Fruit fly (Drosophila melanogaster) whole organism, embryonic: ENCODE measurements around the gene ckd.

ENCODE experiments used
- Abd-B ChIP-seq: fragments of 200-800 bp; sonication (Bioruptor generic); optimal IDR thresholded peaks from 2 replicates; lab custom pipeline; 2018; ENCODE audit warnings: missing biosample characterization, mild to moderate bottlenecking, missing genetic modification characterization, moderate library complexity
- Atf-2 ChIP-seq: fragments of 200-800 bp; sonication (Bioruptor generic); optimal IDR thresholded peaks from 2 replicates; lab custom pipeline; 2016; ENCODE audit warnings: missing biosample characterization, missing genetic modification characterization
- Atf6 ChIP-seq: fragments of 200-800 bp; sonication (Bioruptor generic); IDR thresholded peaks from 2 replicates; pipeline ENCODE4 v1.3.6; 2022; ENCODE audit warnings: missing biosample characterization, missing genetic modification characterization
- B-H1 ChIP-seq: fragments of 200-800 bp; sonication (Bioruptor generic); IDR thresholded peaks from 3 replicates; pipeline ENCODE4 v1.3.6; 2022; ENCODE audit warnings: missing biosample characterization, missing genetic modification characterization
- CG10431 ChIP-seq: fragments of 200-800 bp; sonication (Bioruptor generic); optimal IDR thresholded peaks from 3 replicates; lab custom pipeline; 2018; ENCODE audit warnings: missing biosample characterization, mild to moderate bottlenecking, missing genetic modification characterization
- CG12219 ChIP-seq: fragments of 200-800 bp; sonication (Bioruptor generic); optimal IDR thresholded peaks from 3 replicates; lab custom pipeline; 2018; ENCODE audit warnings: missing biosample characterization, mild to moderate bottlenecking, missing genetic modification characterization
- CG12391 ChIP-seq: fragments of 200-800 bp; sonication (Bioruptor generic); optimal IDR thresholded peaks from 3 replicates; lab custom pipeline; 2018; ENCODE audit warnings: missing biosample characterization, mild to moderate bottlenecking, missing genetic modification characterization, moderate library complexity
- CG13123 ChIP-seq: fragments of 200-800 bp; sonication (Bioruptor generic); optimal IDR thresholded peaks from 2 replicates; lab custom pipeline; 2016; ENCODE audit warnings: missing biosample characterization, missing genetic modification characterization
- CG13624 ChIP-seq: fragments of 200-800 bp; sonication (Bioruptor generic); optimal IDR thresholded peaks from 2 replicates; lab custom pipeline; 2016; ENCODE audit warnings: missing biosample characterization, missing genetic modification characterization
- CG14014 ChIP-seq: fragments of 200-800 bp; sonication (Bioruptor generic); IDR thresholded peaks from 2 replicates; pipeline ENCODE4 v1.3.6; 2022; ENCODE audit warnings: missing biosample characterization, missing genetic modification characterization
- CG15073 ChIP-seq: fragments of 200-800 bp; sonication (Bioruptor generic); optimal IDR thresholded peaks from 2 replicates; lab custom pipeline; 2016; ENCODE audit warnings: missing biosample characterization, missing genetic modification characterization
- CG15601 ChIP-seq: fragments of 200-800 bp; sonication (Bioruptor generic); optimal IDR thresholded peaks from 3 replicates; lab custom pipeline; 2019; ENCODE audit warnings: missing biosample characterization, mild to moderate bottlenecking, missing genetic modification characterization, moderate library complexity
- CG17186 ChIP-seq: fragments of 200-800 bp; sonication (Bioruptor generic); optimal IDR thresholded peaks from 3 replicates; lab custom pipeline; 2017; ENCODE audit warnings: missing biosample characterization, missing genetic modification reagents, missing genetic modification characterization
- CG2712 ChIP-seq: fragments of 200-800 bp; optimal IDR thresholded peaks from 3 replicates; lab custom pipeline; 2019; ENCODE audit warnings: missing biosample characterization, mild to moderate bottlenecking, missing genetic modification characterization, moderate library complexity
- CG30020 ChIP-seq: fragments of 200-800 bp; optimal IDR thresholded peaks from 2 replicates; lab custom pipeline; 2019; ENCODE audit warnings: missing biosample characterization, mild to moderate bottlenecking, missing genetic modification characterization, moderate library complexity
- CG3838 ChIP-seq: fragments of 200-800 bp; sonication (Bioruptor generic); optimal IDR thresholded peaks from 3 replicates; lab custom pipeline; 2016; ENCODE audit warnings: missing biosample characterization, missing genetic modification characterization
- CG4360 ChIP-seq: fragments of 200-800 bp; sonication (Bioruptor generic); IDR thresholded peaks from 2 replicates; pipeline ENCODE4 v1.3.6; 2022; ENCODE audit warnings: missing biosample characterization, missing genetic modification characterization
- CG4404 ChIP-seq: fragments of 200-800 bp; sonication (Bioruptor generic); IDR thresholded peaks from 2 replicates; pipeline ENCODE4 v1.3.6; 2022; ENCODE audit warnings: missing biosample characterization, missing genetic modification characterization
- CG6254 ChIP-seq: fragments of 200-800 bp; sonication (Bioruptor generic); optimal IDR thresholded peaks from 3 replicates; lab custom pipeline; 2017; ENCODE audit warnings: mild to moderate bottlenecking, missing biosample characterization, missing genetic modification reagents, missing genetic modification characterization
- CG7839 ChIP-seq: fragments of 200-800 bp; sonication (Bioruptor generic); optimal IDR thresholded peaks from 3 replicates; lab custom pipeline; 2018; ENCODE audit warnings: missing biosample characterization, mild to moderate bottlenecking, missing genetic modification characterization, moderate library complexity
- CG8359 ChIP-seq: fragments of 200-800 bp; sonication (Bioruptor generic); optimal IDR thresholded peaks from 2 replicates; lab custom pipeline; 2017; ENCODE audit warnings: missing biosample characterization, mild to moderate bottlenecking, missing genetic modification characterization, borderline replicate concordance
- CG8478 ChIP-seq: fragments of >200 bp; optimal IDR thresholded peaks from 2 replicates; lab custom pipeline; 2018
- CG8924 ChIP-seq: fragments of 200-800 bp; optimal IDR thresholded peaks from 3 replicates; lab custom pipeline; 2019; ENCODE audit warnings: missing biosample characterization, mild to moderate bottlenecking, missing genetic modification characterization, moderate library complexity
- CG9797 ChIP-seq: fragments of 200-800 bp; sonication (Bioruptor generic); optimal IDR thresholded peaks from 3 replicates; lab custom pipeline; 2018; ENCODE audit warnings: missing biosample characterization, mild to moderate bottlenecking, missing genetic modification characterization
- Dip3 ChIP-seq: fragments of 200-800 bp; sonication (Bioruptor generic); optimal IDR thresholded peaks from 3 replicates; lab custom pipeline; 2016; ENCODE audit warnings: missing biosample characterization, missing genetic modification characterization
- Doc3 ChIP-seq: fragments of 200-800 bp; sonication (Bioruptor generic); IDR thresholded peaks from 3 replicates; pipeline ENCODE4 v1.3.6; 2022; ENCODE audit warnings: missing biosample characterization, missing genetic modification characterization; ENCODE audit not compliant: partially characterized antibody
- E2f1 ChIP-seq: fragments of 200-800 bp; sonication (Bioruptor generic); IDR thresholded peaks from 2 replicates; pipeline ENCODE4 v1.3.6; 2022; ENCODE audit warnings: missing biosample characterization, missing genetic modification characterization
- Gug ChIP-seq: fragments of 200-800 bp; sonication (Bioruptor generic); IDR thresholded peaks from 4 replicates; pipeline ENCODE4 v1.3.6; 2022; ENCODE audit warnings: missing biosample characterization, missing genetic modification characterization
- Hmr ChIP-seq: fragments of 200-800 bp; sonication (Bioruptor generic); optimal IDR thresholded peaks from 3 replicates; lab custom pipeline; 2017; ENCODE audit warnings: mild to moderate bottlenecking, missing biosample characterization, missing genetic modification reagents, missing genetic modification characterization
- Mrtf ChIP-seq: fragments of 200-800 bp; sonication (Bioruptor generic); IDR thresholded peaks from 3 replicates; pipeline ENCODE4 v1.3.6; 2022; ENCODE audit warnings: missing biosample characterization, missing genetic modification characterization
- NK7.1 ChIP-seq: fragments of 200-800 bp; sonication (Bioruptor generic); optimal IDR thresholded peaks from 3 replicates; lab custom pipeline; 2016; ENCODE audit warnings: missing biosample characterization, missing genetic modification characterization
- Oli ChIP-seq: fragments of 200-800 bp; sonication (Bioruptor generic); optimal IDR thresholded peaks from 2 replicates; lab custom pipeline; 2018; ENCODE audit warnings: missing biosample characterization, mild to moderate bottlenecking, missing genetic modification characterization, moderate library complexity
- Ssrp ChIP-seq: fragments of 200-800 bp; sonication (Bioruptor generic); optimal IDR thresholded peaks from 2 replicates; lab custom pipeline; 2018; ENCODE audit warnings: missing biosample characterization, mild to moderate bottlenecking, missing genetic modification characterization, moderate library complexity
- amos ChIP-seq: fragments of 200-800 bp; sonication (Bioruptor generic); IDR thresholded peaks from 2 replicates; pipeline ENCODE4 v1.3.6; 2022; ENCODE audit warnings: missing biosample characterization, missing genetic modification characterization; ENCODE audit not compliant: partially characterized antibody
- bowl ChIP-seq: fragments of 200-800 bp; sonication (Bioruptor generic); IDR thresholded peaks from 2 replicates; pipeline ENCODE4 v1.3.6; 2022; ENCODE audit warnings: missing biosample characterization, missing genetic modification characterization
- br ChIP-seq: fragments of >200 bp; optimal IDR thresholded peaks from 2 replicates; lab custom pipeline; 2017
- ems ChIP-seq: fragments of 200-800 bp; sonication (Bioruptor generic); optimal IDR thresholded peaks from 3 replicates; lab custom pipeline; 2016; ENCODE audit warnings: missing biosample characterization, missing genetic modification characterization
- jigr1 ChIP-seq: fragments of 200-800 bp; sonication (Bioruptor generic); IDR thresholded peaks from 3 replicates; pipeline ENCODE4 v1.3.6; 2022; ENCODE audit warnings: missing biosample characterization, missing genetic modification characterization
- ken ChIP-seq: fragments of 200-800 bp; sonication (Bioruptor generic); IDR thresholded peaks from 3 replicates; pipeline ENCODE4 v1.3.6; 2022; ENCODE audit warnings: missing biosample characterization, missing genetic modification characterization
- klu ChIP-seq: fragments of 200-800 bp; sonication (Bioruptor generic); IDR thresholded peaks from 2 replicates; pipeline ENCODE4 v1.3.6; 2022; ENCODE audit warnings: missing biosample characterization, missing genetic modification characterization
- lab ChIP-seq: fragments of 200-800 bp; sonication (Bioruptor generic); optimal IDR thresholded peaks from 3 replicates; lab custom pipeline; 2017; ENCODE audit warnings: missing biosample characterization, missing genetic modification characterization, mild to moderate bottlenecking, moderate library complexity, missing genetic modification reagents
- lola ChIP-seq, 3 experiments: fragments of >200 bp in 2 of 3; fragments of 200-800 bp in 1 of 3; sonication (Bioruptor generic) in 1 of 3; optimal IDR thresholded peaks; 2 replicates each; lab custom pipeline; 2017 to 2019; ENCODE audit warnings: missing biosample characterization in 3 of 3, missing genetic modification characterization in 3 of 3, mild to moderate bottlenecking in 1 of 3, moderate library complexity in 1 of 3
- mam ChIP-seq: fragments of 200-800 bp; sonication (Bioruptor generic); optimal IDR thresholded peaks from 3 replicates; lab custom pipeline; 2016; ENCODE audit warnings: missing biosample characterization, missing genetic modification characterization
- onecut ChIP-seq: fragments of 200-800 bp; sonication (Bioruptor generic); IDR thresholded peaks from 2 replicates; pipeline ENCODE4 v1.3.6; 2022; ENCODE audit warnings: missing biosample characterization, missing genetic modification characterization
- pho ChIP-seq: fragments of 200-800 bp; sonication (Bioruptor generic); optimal IDR thresholded peaks from 2 replicates; lab custom pipeline; 2016; ENCODE audit warnings: missing biosample characterization, missing genetic modification characterization
- sr ChIP-seq: fragments of 200-800 bp; sonication (Bioruptor generic); IDR thresholded peaks from 3 replicates; pipeline ENCODE4 v1.3.6; 2022; ENCODE audit warnings: missing biosample characterization, missing genetic modification characterization
- tna ChIP-seq: fragments of 200-800 bp; sonication (Bioruptor generic); IDR thresholded peaks from 2 replicates; pipeline ENCODE4 v1.3.6; 2022; ENCODE audit warnings: missing biosample characterization, missing genetic modification characterization; ENCODE audit not compliant: partially characterized antibody
- trem ChIP-seq: fragments of 200-800 bp; optimal IDR thresholded peaks from 3 replicates; lab custom pipeline; 2019; ENCODE audit warnings: missing biosample characterization, mild to moderate bottlenecking, missing genetic modification characterization, moderate library complexity
- zen2 ChIP-seq: fragments of 200-800 bp; sonication (Bioruptor generic); IDR thresholded peaks from 3 replicates; pipeline ENCODE4 v1.3.6; 2022; ENCODE audit warnings: missing biosample characterization, missing genetic modification characterization; ENCODE audit not compliant: partially characterized antibody

The ckd gene

DNA sequence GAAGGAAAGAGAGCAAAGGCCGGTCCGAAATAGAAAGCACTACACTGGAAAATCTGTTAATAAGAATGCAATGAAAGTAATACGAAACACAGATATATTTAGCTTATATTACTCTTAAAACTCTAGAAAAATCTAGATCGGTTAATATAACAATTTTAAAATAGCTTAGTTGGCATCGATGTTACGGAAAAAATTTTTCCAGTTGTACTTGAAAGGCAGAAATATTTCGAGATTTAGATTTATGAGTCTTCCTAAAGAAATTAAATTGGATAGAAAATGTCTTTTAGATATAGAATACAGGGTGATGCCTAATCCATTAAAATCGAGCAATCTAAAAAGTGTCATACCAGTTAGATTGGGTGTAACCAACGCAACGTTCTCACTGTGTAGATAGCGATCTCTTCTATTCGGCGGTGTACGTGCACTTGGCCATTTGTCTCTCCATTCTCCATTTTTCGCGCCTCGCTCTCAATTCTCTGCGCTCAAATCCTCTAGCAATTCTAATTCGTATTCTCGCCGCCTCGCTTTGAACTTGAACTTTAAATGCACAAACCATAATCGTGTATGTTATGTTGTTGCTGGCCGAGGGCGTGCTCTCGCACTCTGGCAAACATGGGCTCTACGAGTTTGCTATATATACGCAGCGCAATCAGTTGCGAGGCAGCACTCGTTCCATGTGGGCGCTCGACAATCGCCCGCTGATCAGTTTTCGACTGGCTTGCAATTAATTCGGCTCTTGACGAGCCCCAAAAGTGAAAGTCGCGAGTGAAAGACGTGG lies 7.5 kb upstream of the ckd start (continued):
- TF ChIP-seq lola (GFP tag; optimal IDR thresholded peaks at IDR 0.05; lab: Kevin White, UChicago) (peak in 1 of 3 experiments; percentile 97), CG4404 (GFP tag; lab: Robert Waterston, UW) (peak; percentile 79), Atf-2 (GFP tag; lab: Kevin White, UChicago) (peak; percentile 97), onecut (peak; percentile 62), Ssrp (tag; lab: Kevin White, UChicago) (peak; percentile 96), CG13123 (peak; percentile 85), CG8478 (no peak), jigr1 (GFP tag; lab: Robert Waterston, UW) (peak; percentile 87), Gug (peak; percentile 85), lab (peak; percentile 89), CG4360 (GFP tag; lab: Robert Waterston, UW) (peak; percentile 68), CG15073 (GFP tag; lab: Kevin White, UChicago) (peak; percentile 76), Dip3 (GFP tag; lab: Kevin White, UChicago) (peak; percentile 95), CG12391 (tag; lab: Kevin White, UChicago) (peak; percentile 96), CG8924 (peak; percentile 98), CG9797 (GFP tag; lab: Kevin White, UChicago) (peak; percentile 18), sr (GFP tag; lab: Robert Waterston, UW) (no peak), Abd-B (GFP tag; lab: Kevin White, UChicago) (peak; percentile 95), CG6254 (GFP tag; lab: Kevin White, UChicago) (peak; percentile 87), Oli (peak; percentile 97), Mrtf (GFP tag; lab: Robert Waterston, UW) (peak; percentile 81), mam (GFP tag; lab: Kevin White, UChicago) (peak; percentile 95), CG14014 (GFP tag; lab: Robert Waterston, UW) (peak; percentile 88), CG8359 (GFP tag; lab: Kevin White, UChicago) (peak; percentile 86), B-H1 (GFP tag; lab: Robert Waterston, UW) (peak; percentile 71), klu (peak; percentile 88), NK7.1 (GFP tag; lab: Kevin White, UChicago) (peak; percentile 91), CG7839 (tag; lab: Kevin White, UChicago) (peak; percentile 96), CG12219 (peak; percentile 86), CG15601 (tag; lab: Kevin White, UChicago) (peak; percentile 94), Hmr (GFP tag; lab: Kevin White, UChicago) (peak; percentile 94), CG3838 (GFP tag; lab: Kevin White, UChicago) (peak; percentile 90), CG10431 (GFP tag; lab: Kevin White, UChicago) (peak; percentile 83), bowl (GFP tag; lab: Robert Waterston, UW) (no peak; the same call in 1 of the 2 replicates), zen2 (GFP tag; lab: Robert Waterston, UW) (0 out of 3 replicates have a peak, but pooled peaks have one; percentile 6), Atf6 (GFP tag; lab: Robert Waterston, UW) (peak; percentile 86; the same call in 1 of the 2 replicates), tna (GFP tag; lab: Robert Waterston, UW) (peak; percentile 58; the same call in 1 of the 2 replicates), trem (peak; percentile 89), CG30020 (peak; percentile 83), CG2712 (tag; lab: Kevin White, UChicago) (peak; percentile 96), ems (GFP tag; lab: Kevin White, UChicago) (peak; percentile 94), Doc3 (GFP tag; lab: Robert Waterston, UW) (no peak), CG17186 (GFP tag; lab: Kevin White, UChicago) (peak; percentile 87), E2f1 (GFP tag; lab: Robert Waterston, UW) (peak; percentile 79; the same call in 1 of the 2 replicates), ken (GFP tag; lab: Robert Waterston, UW) (peak; percentile 71; the same call in 2 of the 3 replicates), pho (peak; percentile 96), br (no peak), amos (no peak; the same call in 1 of the 2 replicates), CG13624 (GFP tag; lab: Kevin White, UChicago) (peak; percentile 95)
